Fruit fly (Drosophila melanogaster) Kc167 (cell line): ENCODE results near the gene CG9801.

ENCODE experiments used
- Myc ChIP-seq: fragments of >200 bp; optimal IDR thresholded peaks from 2 replicates; lab custom pipeline; 2017; ENCODE audit warnings: missing external identifiers
- Sin3A ChIP-seq: fragments of >200 bp; optimal IDR thresholded peaks from 2 replicates; lab custom pipeline; 2018; ENCODE audit warnings: missing external identifiers
- h ChIP-seq: fragments of >200 bp; optimal IDR thresholded peaks from 3 replicates; lab custom pipeline; 2018; ENCODE audit warnings: missing external identifiers
- psq ChIP-seq: fragments of >200 bp; optimal IDR thresholded peaks from 2 replicates; lab custom pipeline; 2017; ENCODE audit warnings: missing external identifiers
- ttk ChIP-seq: sonication (Bioruptor generic); optimal IDR thresholded peaks from 2 replicates; lab custom pipeline; 2017; ENCODE audit warnings: missing external identifiers

DNA sequence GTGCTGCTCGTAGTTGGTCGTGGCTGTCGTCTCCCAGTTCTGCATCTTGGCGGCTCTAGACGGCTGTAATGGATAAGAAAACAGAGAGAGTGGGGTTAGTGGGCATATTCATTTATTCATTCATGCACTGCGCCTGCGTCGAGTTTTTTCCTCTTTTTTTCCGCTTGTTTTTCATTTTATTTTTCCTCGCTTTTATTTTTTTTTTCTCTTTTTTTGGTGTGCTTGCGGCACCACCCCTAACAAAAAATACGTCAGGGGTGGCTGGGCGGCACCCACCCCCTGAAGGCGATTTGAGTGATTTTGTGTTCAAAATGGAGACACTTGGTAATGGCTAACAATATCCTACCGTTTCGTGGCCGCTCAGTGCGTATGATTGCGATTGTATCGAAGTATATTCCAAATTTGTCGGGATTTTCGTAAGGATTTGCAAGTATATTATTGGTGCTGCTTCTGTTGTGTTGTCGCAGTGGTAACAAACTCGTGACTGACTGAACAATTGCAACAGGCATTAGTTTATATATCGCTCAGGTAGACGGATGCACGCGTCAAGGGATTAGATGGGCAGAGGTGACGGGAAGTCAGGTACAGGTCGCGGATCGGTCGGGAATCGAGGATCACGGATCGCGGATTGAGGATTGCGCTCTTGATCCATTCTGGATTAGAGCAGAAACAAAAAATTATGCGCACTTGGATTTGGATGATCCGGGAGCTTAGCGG lies 53.2 kb downstream of the CG9801 start:
- TF ChIP-seq psq (lab: Kevin White, UChicago): no peak
- TF ChIP-seq ttk (lab: Kevin White, UChicago): no peak
- no peak for TF ChIP-seq h (lab: Kevin White, UChicago)
- TF ChIP-seq Sin3A (lab: Kevin White, UChicago): no peak
- TF ChIP-seq Myc (lab: Kevin White, UChicago): no peak
